Fruit fly (Drosophila melanogaster) whole organism, embryonic: ENCODE data around the gene CG13041.

Source experiments
- C15 ChIP-seq: fragments of 200-800 bp; sonication (Bioruptor generic); IDR thresholded peaks from 3 replicates; pipeline ENCODE4 v1.3.6; 2022; ENCODE audit warnings: missing biosample characterization, missing genetic modification characterization
- CG11560 ChIP-seq: fragments of 200-800 bp; sonication (Bioruptor generic); IDR thresholded peaks from 3 replicates; pipeline ENCODE4 v1.3.6; 2022; ENCODE audit warnings: missing biosample characterization, missing genetic modification characterization
- CG12769 ChIP-seq: fragments of 200-800 bp; sonication (Bioruptor generic); optimal IDR thresholded peaks from 2 replicates; lab custom pipeline; 2019; ENCODE audit warnings: missing biosample characterization, mild to moderate bottlenecking, missing genetic modification characterization, moderate library complexity
- CG13424 ChIP-seq: fragments of 200-800 bp; sonication (Bioruptor generic); optimal IDR thresholded peaks from 2 replicates; lab custom pipeline; 2019; ENCODE audit warnings: missing biosample characterization, mild to moderate bottlenecking, missing genetic modification characterization, moderate library complexity
- CG14441 ChIP-seq: fragments of 200-800 bp; sonication (Bioruptor generic); IDR thresholded peaks from 2 replicates; pipeline ENCODE4 v1.3.6; 2022; ENCODE audit warnings: missing biosample characterization, missing genetic modification characterization
- CG15269 ChIP-seq: fragments of 200-800 bp; sonication (Bioruptor generic); optimal IDR thresholded peaks from 2 replicates; lab custom pipeline; 2018; ENCODE audit warnings: missing biosample characterization, mild to moderate bottlenecking, missing genetic modification characterization, moderate library complexity
- CG15601 ChIP-seq: fragments of 200-800 bp; sonication (Bioruptor generic); optimal IDR thresholded peaks from 3 replicates; lab custom pipeline; 2019; ENCODE audit warnings: missing biosample characterization, mild to moderate bottlenecking, missing genetic modification characterization, moderate library complexity
- CG17359 ChIP-seq: fragments of 200-800 bp; sonication (Bioruptor generic); optimal IDR thresholded peaks from 3 replicates; lab custom pipeline; 2018; ENCODE audit warnings: missing biosample characterization, mild to moderate bottlenecking, missing genetic modification characterization, moderate library complexity
- CG18476 ChIP-seq: fragments of 200-800 bp; sonication (Bioruptor generic); optimal IDR thresholded peaks from 2 replicates; lab custom pipeline; 2016; ENCODE audit warnings: missing biosample characterization, mild to moderate bottlenecking, missing genetic modification characterization
- CG30403 ChIP-seq: fragments of 200-800 bp; sonication (Bioruptor generic); optimal IDR thresholded peaks from 3 replicates; lab custom pipeline; 2016; ENCODE audit warnings: missing biosample characterization, missing genetic modification characterization
- CG31224 ChIP-seq: fragments of 200-800 bp; sonication (Bioruptor generic); IDR thresholded peaks from 2 replicates; pipeline ENCODE4 v1.3.6; 2022; ENCODE audit warnings: missing biosample characterization, missing genetic modification characterization
- CG31441 ChIP-seq: fragments of 200-800 bp; sonication (Bioruptor generic); IDR thresholded peaks from 2 replicates; pipeline ENCODE4 v1.3.6; 2022; ENCODE audit warnings: missing biosample characterization, missing genetic modification characterization
- CG34422 ChIP-seq: fragments of 200-800 bp; sonication (Bioruptor generic); IDR thresholded peaks from 3 replicates; pipeline ENCODE4 v1.3.6; 2022; ENCODE audit warnings: missing biosample characterization, missing genetic modification characterization
- CG3847 ChIP-seq: fragments of 200-800 bp; sonication (Bioruptor generic); IDR thresholded peaks from 2 replicates; pipeline ENCODE4 v1.3.6; 2022; ENCODE audit warnings: missing biosample characterization, missing genetic modification characterization
- CG7839 ChIP-seq: fragments of 200-800 bp; sonication (Bioruptor generic); optimal IDR thresholded peaks from 3 replicates; lab custom pipeline; 2018; ENCODE audit warnings: missing biosample characterization, mild to moderate bottlenecking, missing genetic modification characterization, moderate library complexity
- CoRest ChIP-seq: fragments of 200-800 bp; sonication (Bioruptor generic); optimal IDR thresholded peaks from 3 replicates; lab custom pipeline; 2018; ENCODE audit warnings: missing biosample characterization, mild to moderate bottlenecking, missing genetic modification characterization, moderate library complexity
- D19A ChIP-seq: fragments of 200-800 bp; optimal IDR thresholded peaks from 3 replicates; lab custom pipeline; 2019; ENCODE audit warnings: missing biosample characterization, mild to moderate bottlenecking, missing genetic modification characterization, moderate library complexity
- Deaf1 ChIP-seq: fragments of 200-800 bp; optimal IDR thresholded peaks from 3 replicates; lab custom pipeline; 2019; ENCODE audit warnings: missing biosample characterization, mild to moderate bottlenecking, missing genetic modification characterization, moderate library complexity
- Dip3 ChIP-seq: fragments of 200-800 bp; sonication (Bioruptor generic); optimal IDR thresholded peaks from 3 replicates; lab custom pipeline; 2016; ENCODE audit warnings: missing biosample characterization, missing genetic modification characterization
- Doc3 ChIP-seq: fragments of 200-800 bp; sonication (Bioruptor generic); IDR thresholded peaks from 3 replicates; pipeline ENCODE4 v1.3.6; 2022; ENCODE audit warnings: missing biosample characterization, missing genetic modification characterization; ENCODE audit not compliant: partially characterized antibody
- Eip74EF ChIP-seq, 2 experiments: fragments of 200-800 bp in 1 of 2; fragments of >200 bp in 1 of 2; sonication (Bioruptor generic) in 1 of 2; optimal IDR thresholded peaks; 2 replicates each; lab custom pipeline; 2017 to 2019; ENCODE audit warnings: missing biosample characterization in 2 of 2, missing genetic modification characterization in 2 of 2, mild to moderate bottlenecking in 1 of 2, moderate library complexity in 1 of 2
- HLH4C ChIP-seq: fragments of 200-800 bp; sonication (Bioruptor generic); IDR thresholded peaks from 3 replicates; pipeline ENCODE4 v1.3.6; 2022; ENCODE audit warnings: missing biosample characterization, missing genetic modification characterization; ENCODE audit not compliant: partially characterized antibody
- MTF-1 ChIP-seq: fragments of 200-800 bp; sonication (Bioruptor generic); optimal IDR thresholded peaks from 2 replicates; lab custom pipeline; 2018; ENCODE audit warnings: missing biosample characterization, mild to moderate bottlenecking, missing genetic modification characterization, borderline replicate concordance
- Med ChIP-seq: fragments of 200-800 bp; sonication (Bioruptor generic); peaks from one replicate; lab custom pipeline; 2016; ENCODE audit warnings: missing biosample characterization, missing genetic modification characterization, mild to moderate bottlenecking, inconsistent platforms, moderate library complexity
- Poxn ChIP-seq: fragments of 200-800 bp; sonication (Bioruptor generic); IDR thresholded peaks from 2 replicates; pipeline ENCODE4 v1.3.6; 2022; ENCODE audit warnings: missing biosample characterization, missing genetic modification characterization
- Ptx1 ChIP-seq: fragments of 200-800 bp; sonication (Bioruptor generic); IDR thresholded peaks from 2 replicates; pipeline ENCODE4 v1.3.6; 2022; ENCODE audit warnings: missing biosample characterization, missing genetic modification characterization
- Stat92E ChIP-seq, 3 experiments: fragments of >200 bp in 2 of 3; fragments of 200-800 bp in 1 of 3; sonication (Bioruptor generic) in 1 of 3; optimal IDR thresholded peaks; 2 replicates each; lab custom pipeline; 2017 to 2019; ENCODE audit warnings: missing biosample characterization in 3 of 3, missing genetic modification characterization in 3 of 3, mild to moderate bottlenecking in 1 of 3, moderate library complexity in 1 of 3
- Xbp1 ChIP-seq: fragments of 200-800 bp; sonication (Bioruptor generic); optimal IDR thresholded peaks from 3 replicates; lab custom pipeline; 2016; ENCODE audit warnings: missing biosample characterization, mild to moderate bottlenecking, missing genetic modification characterization
- abd-A ChIP-seq: fragments of 200-800 bp; sonication (Bioruptor generic); optimal IDR thresholded peaks from 3 replicates; lab custom pipeline; 2019; ENCODE audit warnings: missing biosample characterization, mild to moderate bottlenecking, missing genetic modification characterization, moderate library complexity
- ac ChIP-seq: fragments of 200-800 bp; sonication (Bioruptor generic); optimal IDR thresholded peaks from 3 replicates; lab custom pipeline; 2017; ENCODE audit warnings: missing biosample characterization, mild to moderate bottlenecking, missing genetic modification characterization
- ash1 ChIP-seq: fragments of 200-800 bp; sonication (Bioruptor generic); optimal IDR thresholded peaks from 2 replicates; lab custom pipeline; 2018; ENCODE audit warnings: missing biosample characterization, mild to moderate bottlenecking, missing genetic modification characterization
- bbx ChIP-seq: fragments of 200-800 bp; sonication (Bioruptor generic); IDR thresholded peaks from 2 replicates; pipeline ENCODE4 v1.3.6; 2022; ENCODE audit warnings: missing biosample characterization, missing genetic modification characterization; ENCODE audit not compliant: partially characterized antibody
- cwo ChIP-seq: fragments of 200-800 bp; sonication (Bioruptor generic); optimal IDR thresholded peaks from 3 replicates; lab custom pipeline; 2017; ENCODE audit warnings: missing biosample characterization, missing genetic modification characterization, mild to moderate bottlenecking, moderate library complexity, missing genetic modification reagents
- dati ChIP-seq: fragments of 200-800 bp; sonication (Bioruptor generic); IDR thresholded peaks from 2 replicates; pipeline ENCODE4 v1.3.6; 2022; ENCODE audit warnings: missing biosample characterization, missing genetic modification characterization
- fd3F ChIP-seq: fragments of 200-800 bp; sonication (Bioruptor generic); optimal IDR thresholded peaks from 2 replicates; lab custom pipeline; 2018; ENCODE audit warnings: missing biosample characterization, mild to moderate bottlenecking, missing genetic modification characterization, moderate library complexity
- fru ChIP-seq: fragments of >200 bp; optimal IDR thresholded peaks from 2 replicates; lab custom pipeline; 2017
- gcm ChIP-seq: fragments of 200-800 bp; sonication (Bioruptor generic); optimal IDR thresholded peaks from 2 replicates; lab custom pipeline; 2019; ENCODE audit warnings: missing biosample characterization, mild to moderate bottlenecking, missing genetic modification characterization, moderate library complexity
- hkb ChIP-seq, 2 experiments: fragments of 200-800 bp in 1 of 2; fragments of >200 bp in 1 of 2; sonication (Bioruptor generic) in 1 of 2; IDR thresholded peaks in 1 of 2; optimal IDR thresholded peaks in 1 of 2; 2 replicates each; pipeline versions ENCODE4 v1.3.6 to Lab custom; 2017 to 2022; ENCODE audit warnings: missing biosample characterization in 1 of 2, missing genetic modification characterization in 1 of 2
- jumu ChIP-seq: fragments of 200-800 bp; sonication (Bioruptor generic); optimal IDR thresholded peaks from 3 replicates; lab custom pipeline; 2016; ENCODE audit warnings: missing biosample characterization, missing genetic modification characterization
- nom ChIP-seq: fragments of 200-800 bp; sonication (Bioruptor generic); optimal IDR thresholded peaks from 2 replicates; lab custom pipeline; 2017; ENCODE audit warnings: missing biosample characterization, missing genetic modification characterization, mild to moderate bottlenecking, moderate library complexity, missing genetic modification reagents
- slp2 ChIP-seq: fragments of 200-800 bp; sonication (Bioruptor generic); optimal IDR thresholded peaks from 2 replicates; lab custom pipeline; 2016; ENCODE audit warnings: missing biosample characterization, missing genetic modification characterization
- tap ChIP-seq: fragments of 200-800 bp; optimal IDR thresholded peaks from 3 replicates; lab custom pipeline; 2019; ENCODE audit warnings: missing biosample characterization, mild to moderate bottlenecking, missing genetic modification characterization, moderate library complexity
- tgo ChIP-seq: fragments of 200-800 bp; sonication (Bioruptor generic); IDR thresholded peaks from 3 replicates; pipeline ENCODE4 v1.3.6; 2022; ENCODE audit warnings: missing biosample characterization, missing genetic modification characterization
- ttk ChIP-seq: fragments of 200-800 bp; sonication (Bioruptor generic); IDR thresholded peaks from 2 replicates; pipeline ENCODE4 v2.1.2; 2022; ENCODE audit warnings: missing biosample characterization, missing genetic modification characterization
- vvl ChIP-seq: fragments of 200-800 bp; sonication (Bioruptor generic); IDR thresholded peaks from 2 replicates; pipeline ENCODE4 v1.3.6; 2022; ENCODE audit warnings: missing biosample characterization, missing genetic modification characterization
- zfh2 ChIP-seq: fragments of 200-800 bp; sonication (Bioruptor generic); optimal IDR thresholded peaks from 2 replicates; lab custom pipeline; 2016; ENCODE audit warnings: missing biosample characterization, missing genetic modification characterization

CG13041 gene

DNA sequence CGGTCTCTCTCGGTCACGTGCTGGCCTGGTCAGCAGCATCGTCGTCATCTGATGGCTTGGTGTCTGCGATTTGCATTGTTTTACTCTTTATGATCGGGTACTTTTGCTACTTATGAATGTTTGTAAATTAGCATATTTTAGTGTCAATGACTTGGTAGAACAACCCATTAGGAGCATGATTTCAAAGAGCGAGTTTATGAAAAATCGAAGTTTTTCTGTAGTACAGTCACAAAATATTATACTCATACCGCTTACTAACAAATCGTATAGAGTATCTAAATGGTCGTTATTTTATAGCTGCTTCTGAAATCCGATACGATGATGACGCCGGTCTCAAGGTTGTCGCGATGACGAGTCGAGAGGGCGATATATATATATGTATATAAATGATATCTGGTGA is 33.1 kb downstream of the CG13041 start (continued):
- TF ChIP-seq CG31224 (GFP tag; lab: Robert Waterston, UW) (no peak), Dip3 (GFP tag; lab: Kevin White, UChicago) (no peak), Deaf1 (no peak), hkb (optimal IDR thresholded peaks at IDR 0.05; lab: Kevin White, UChicago) (no peak), hkb (GFP tag; IDR thresholded peaks at IDR 0.05; lab: Robert Waterston, UW) (0 out of 2 replicates have a peak, but pooled peaks have one; percentile 22), fd3F (GFP tag; lab: Kevin White, UChicago) (peak; percentile 7), CG34422 (GFP tag; lab: Robert Waterston, UW) (no peak), cwo (GFP tag; lab: Kevin White, UChicago) (peak; percentile 79), CoRest (tag; lab: Kevin White, UChicago) (peak; percentile 16), Ptx1 (GFP tag; lab: Robert Waterston, UW) (peak; percentile 60; the same call in 1 of the 2 replicates), Xbp1 (GFP tag; lab: Kevin White, UChicago) (peak; percentile 10), CG14441 (GFP tag; lab: Robert Waterston, UW) (peak; percentile 57), vvl (GFP tag; lab: Robert Waterston, UW) (peak; percentile 62), CG17359 (peak; percentile 31), MTF-1 (GFP tag; lab: Kevin White, UChicago) (no peak), abd-A (peak; percentile 21), dati (GFP tag; lab: Robert Waterston, UW) (no peak), ash1 (GFP tag; lab: Kevin White, UChicago) (no peak), Doc3 (GFP tag; lab: Robert Waterston, UW) (no peak), CG3847 (GFP tag; lab: Robert Waterston, UW) (no peak), CG18476 (GFP tag; lab: Kevin White, UChicago) (no peak), Med (GFP tag; lab: Kevin White, UChicago) (peak; percentile 79), CG15601 (no peak), gcm (peak; percentile 9), CG15269 (tag; lab: Kevin White, UChicago) (peak; percentile 64), CG12769 (tag; lab: Kevin White, UChicago) (peak; percentile 39), fru (no peak), slp2 (GFP tag; lab: Kevin White, UChicago) (no peak), CG30403 (GFP tag; lab: Kevin White, UChicago) (peak; percentile 20), Poxn (GFP tag; lab: Robert Waterston, UW) (no peak), HLH4C (no peak), ac (GFP tag; lab: Kevin White, UChicago) (no peak), tgo (peak; percentile 35; the same call in 2 of the 3 replicates), CG7839 (tag; lab: Kevin White, UChicago) (peak; percentile 48), zfh2 (GFP tag; lab: Kevin White, UChicago) (no peak), CG11560 (tag; lab: Robert Waterston, UW) (no peak), C15 (0 out of 3 replicates have a peak, but pooled peaks have one; percentile 15), bbx (GFP tag; lab: Robert Waterston, UW) (no peak), ttk (GFP tag; lab: Robert Waterston, UW) (0 out of 2 replicates have a peak, but pooled peaks have one; percentile 5), D19A (peak; percentile 45), Eip74EF (GFP tag; optimal IDR thresholded peaks at IDR 0.05; lab: Kevin White, UChicago) (peak in 1 of 2 experiments; percentile 51), jumu (peak; percentile 3), nom (GFP tag; lab: Kevin White, UChicago) (peak; percentile 46), Stat92E (GFP tag; optimal IDR thresholded peaks at IDR 0.05; lab: Kevin White, UChicago) (no peak), CG13424 (tag; lab: Kevin White, UChicago) (peak; percentile 54), tap (tag; lab: Kevin White, UChicago) (peak; percentile 40), CG31441 (GFP tag; lab: Robert Waterston, UW) (0 out of 2 replicates have a peak, but pooled peaks have one; percentile 29)
